Worm (Caenorhabditis elegans) whole organism, L1 larva: ENCODE data around the gene mtch-1.

ENCODE experiments used
- ama-1 ChIP-seq: fragments of 150-350 bp; optimal IDR thresholded peaks from 2 replicates; lab custom pipeline; 2014
- fkh-10 ChIP-seq: sonication (generic microtip); optimal IDR thresholded peaks from 2 replicates; lab custom pipeline; 2017; ENCODE audit warnings: missing biosample characterization, missing genetic modification reagents, missing genetic modification characterization
- lin-13 ChIP-seq: fragments of 150-350 bp; optimal IDR thresholded peaks from 2 replicates; lab custom pipeline; 2014; ENCODE audit warnings: missing biosample characterization, missing genetic modification reagents, missing genetic modification characterization
- lir-3 ChIP-seq: sonication (generic microtip); optimal IDR thresholded peaks from 2 replicates; lab custom pipeline; 2016; ENCODE audit warnings: mild to moderate bottlenecking, missing genetic modification characterization, moderate library complexity, missing compliant biosample characterization; ENCODE audit not compliant: poor library complexity
- nhr-76 ChIP-seq: sonication (generic microtip); optimal IDR thresholded peaks from 2 replicates; lab custom pipeline; 2017; ENCODE audit warnings: missing biosample characterization, missing genetic modification characterization
- pqm-1 ChIP-seq: sonication (generic microtip); optimal IDR thresholded peaks from 3 replicates; lab custom pipeline; 2017; ENCODE audit warnings: missing biosample characterization, missing genetic modification characterization

- TF ChIP-seq lin-13 (GFP tag; lab: Kevin White, UChicago) (peak; percentile 48), nhr-76 (tag; lab: Kevin White, UChicago) (no peak), pqm-1 (tag; lab: Kevin White, UChicago) (no peak), ama-1 (peak; percentile 34), fkh-10 (no peak), lir-3 (tag; lab: Kevin White, UChicago) (peak; percentile 24)
Observed at ce11 chrII:7337469-7337893, 36.5 kb downstream of the mtch-1 start.
